Worm (Caenorhabditis elegans) whole organism, midembryonic: ENCODE measurements around the gene Y54G2A.73.

ENCODE experiments used
- T22C8.4 ChIP-seq: fragments of 200-800 bp; sonication (Bioruptor generic); IDR thresholded peaks from 2 replicates; pipeline ENCODE4 v1.3.6; 2022; ENCODE audit warnings: missing genetic modification characterization, missing compliant biosample characterization
- flt-1 ChIP-seq: fragments of 200-800 bp; sonication (Bioruptor generic); IDR thresholded peaks from 2 replicates; pipeline ENCODE4 v1.3.6; 2022; ENCODE audit warnings: missing genetic modification characterization, missing compliant biosample characterization
- klf-2 ChIP-seq: fragments of 200-800 bp; sonication (Bioruptor generic); conservative IDR thresholded peaks from 2 replicates; pipeline ENCODE4 v1.3.6; 2022; ENCODE audit warnings: missing genetic modification reagents, missing genetic modification characterization, missing compliant biosample characterization
- ztf-29 ChIP-seq: fragments of 200-800 bp; sonication (Bioruptor generic); IDR thresholded peaks from 2 replicates; pipeline ENCODE4 v1.3.6; 2022; ENCODE audit warnings: missing genetic modification reagents, missing genetic modification characterization, missing compliant biosample characterization

DNA sequence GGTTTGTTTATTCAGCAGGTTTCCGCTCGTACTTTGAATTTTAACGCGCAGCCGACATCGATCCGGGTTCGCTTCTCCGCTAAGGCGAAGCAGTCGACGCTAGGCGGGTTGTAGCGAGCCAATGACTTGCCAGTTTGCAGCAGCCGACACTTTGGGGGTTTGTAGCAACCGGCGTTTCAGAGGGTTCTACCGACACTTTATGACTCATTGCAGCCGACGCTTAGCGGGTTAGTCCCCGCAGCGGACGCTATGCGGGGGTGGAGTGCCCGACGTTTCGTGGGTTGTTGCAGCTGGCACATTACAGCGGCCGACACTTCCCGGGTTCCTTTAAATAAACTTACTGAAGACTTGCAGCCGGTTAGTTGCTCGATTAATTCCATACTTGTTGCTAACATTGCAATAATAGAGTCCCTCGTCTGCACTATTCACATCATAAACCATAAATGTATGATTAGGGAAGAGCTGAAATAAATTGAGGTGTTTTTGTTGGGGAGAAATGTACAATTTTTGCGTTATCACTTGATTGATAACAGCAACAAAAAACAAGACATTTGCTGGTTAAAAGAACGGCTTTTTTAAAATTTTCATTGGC, 39.2 kb downstream of the Y54G2A.73 start, which contains the start of gene Y54G2A.57:
- no peak for TF ChIP-seq flt-1 (GFP tag; lab: Robert Waterston, UW)
- TF ChIP-seq klf-2 (GFP tag; lab: Robert Waterston, UW) = no peak
- TF ChIP-seq ztf-29 = no peak
- no peak for TF ChIP-seq T22C8.4 (GFP tag; lab: Robert Waterston, UW)
